Worm (Caenorhabditis elegans): ENCODE data around the gene F56B3.4.

DNA sequence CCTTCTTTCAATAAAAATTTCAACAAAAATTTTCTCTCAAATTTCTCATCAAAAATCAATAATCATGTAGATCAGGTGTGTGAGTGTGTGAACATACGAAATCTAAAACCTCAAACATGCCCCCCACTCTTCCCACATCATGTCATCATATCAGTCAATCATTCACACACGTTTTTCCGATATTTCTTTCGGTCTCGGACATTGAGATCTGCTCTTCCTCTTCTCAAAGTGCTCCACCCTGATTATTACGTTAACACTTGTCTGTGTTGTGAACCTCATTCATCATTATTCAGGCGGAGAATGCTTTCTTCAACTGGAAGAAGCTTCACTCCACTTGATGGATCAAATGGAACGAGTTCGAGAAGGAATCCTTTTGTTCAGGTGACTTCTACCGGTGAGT is 57.6 kb downstream of the F56B3.4 start, which contains the start of gene kvs-5:
- TF ChIP-seq unc-39 (tag; optimal IDR thresholded peaks at IDR 0.05) (no peak), nhr-23 (tag; optimal IDR thresholded peaks at IDR 0.05) (no peak), nhr-67 (tag; optimal IDR thresholded peaks at IDR 0.05) (no peak)
